Fruit fly (Drosophila melanogaster): ENCODE data around the gene CG12661.
A peak's percentile ranks its signal among the peaks of the same experiment; 100 is the strongest.

The CG12661 gene

DNA sequence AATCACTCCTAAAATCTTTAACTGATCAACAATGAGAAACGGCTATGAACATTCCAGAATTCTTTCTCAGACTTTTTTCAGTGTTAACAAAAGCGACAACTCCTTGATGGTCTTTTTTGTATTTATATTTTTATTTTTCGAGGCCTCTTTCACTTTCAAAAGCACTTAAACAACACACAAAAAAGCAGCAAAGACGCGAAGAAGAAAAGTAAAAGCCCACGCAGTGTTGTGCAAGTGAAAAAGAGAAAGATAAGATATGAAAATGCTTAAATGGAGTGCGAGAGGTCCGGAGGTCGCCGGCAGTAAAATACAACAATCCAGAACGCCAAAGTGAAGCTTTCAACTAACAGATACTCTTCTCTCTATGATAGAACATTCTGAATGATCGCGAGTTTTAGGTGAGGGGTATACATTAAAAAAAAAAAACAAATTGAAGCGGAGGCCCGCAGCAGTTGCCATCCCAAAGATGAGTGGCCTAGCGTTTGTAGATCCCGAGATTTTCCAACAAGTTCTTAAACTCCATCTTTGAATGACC, 30.0 kb downstream of the CG12661 start:
- TF ChIP-seq Snoo (tag; optimal IDR thresholded peaks at IDR 0.05) (peak; percentile 13), CG12605 (GFP tag; IDR thresholded peaks at IDR 0.05) (no peak), CG14655 (GFP tag; optimal IDR thresholded peaks at IDR 0.05) (no peak), CG4496 (GFP tag; IDR thresholded peaks at IDR 0.05) (0 out of 3 replicates have a peak, but pooled peaks have one; percentile 35), fd96Ca (GFP tag; IDR thresholded peaks at IDR 0.05) (no peak)

DNA sequence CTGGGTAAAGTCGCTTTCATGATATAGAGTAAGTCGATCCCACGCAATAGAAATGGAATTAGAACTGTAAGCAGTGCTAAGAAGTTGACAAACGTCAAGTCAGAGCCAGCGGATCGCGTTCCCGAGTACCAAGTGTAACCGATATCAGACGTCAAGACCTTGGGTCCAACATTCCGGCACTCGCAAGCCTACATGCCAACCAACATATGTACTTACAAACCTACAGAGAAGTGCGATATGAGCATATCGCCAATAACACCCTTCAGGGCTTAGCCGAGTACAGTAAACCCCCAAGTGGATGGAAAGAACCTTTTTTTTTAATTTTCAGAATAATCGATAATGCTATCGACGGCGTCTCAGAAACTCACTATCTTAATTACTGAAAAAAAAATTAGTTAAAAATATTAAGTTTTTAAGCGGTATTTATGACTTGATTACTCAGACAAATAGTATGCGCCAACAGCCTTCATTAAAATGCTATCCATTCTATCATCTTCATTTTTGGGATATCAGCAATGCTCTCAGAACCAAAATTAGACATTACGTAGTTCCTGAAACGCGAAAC, 31.0 kb downstream of the CG12661 start:
- TF ChIP-seq CG32121 (GFP tag; IDR thresholded peaks at IDR 0.05) (no peak), CG12605 (GFP tag; IDR thresholded peaks at IDR 0.05) (no peak), Pif1A (GFP tag; optimal IDR thresholded peaks at IDR 0.05) (peak; percentile 2), CG34367 (tag; optimal IDR thresholded peaks at IDR 0.05) (no peak), CG10348 (GFP tag; IDR thresholded peaks at IDR 0.05) (no peak), fd96Ca (GFP tag; IDR thresholded peaks at IDR 0.05) (0 out of 3 replicates have a peak, but pooled peaks have one; percentile 7), D1 (tag; optimal IDR thresholded peaks at IDR 0.05) (no peak), Snoo (tag; optimal IDR thresholded peaks at IDR 0.05) (no peak), CG8159 (tag; optimal IDR thresholded peaks at IDR 0.05) (peak; percentile 17), CG15710 (tag; optimal IDR thresholded peaks at IDR 0.05) (peak; percentile 19), Ets98B (GFP tag; IDR thresholded peaks at IDR 0.05) (0 out of 2 replicates have a peak, but pooled peaks have one; percentile 13), CG9948 (tag; optimal IDR thresholded peaks at IDR 0.05) (peak; percentile 5), gl (tag; optimal IDR thresholded peaks at IDR 0.05) (no peak), CG14655 (GFP tag; optimal IDR thresholded peaks at IDR 0.05) (no peak), rn (GFP tag; IDR thresholded peaks at IDR 0.05) (no peak)

DNA sequence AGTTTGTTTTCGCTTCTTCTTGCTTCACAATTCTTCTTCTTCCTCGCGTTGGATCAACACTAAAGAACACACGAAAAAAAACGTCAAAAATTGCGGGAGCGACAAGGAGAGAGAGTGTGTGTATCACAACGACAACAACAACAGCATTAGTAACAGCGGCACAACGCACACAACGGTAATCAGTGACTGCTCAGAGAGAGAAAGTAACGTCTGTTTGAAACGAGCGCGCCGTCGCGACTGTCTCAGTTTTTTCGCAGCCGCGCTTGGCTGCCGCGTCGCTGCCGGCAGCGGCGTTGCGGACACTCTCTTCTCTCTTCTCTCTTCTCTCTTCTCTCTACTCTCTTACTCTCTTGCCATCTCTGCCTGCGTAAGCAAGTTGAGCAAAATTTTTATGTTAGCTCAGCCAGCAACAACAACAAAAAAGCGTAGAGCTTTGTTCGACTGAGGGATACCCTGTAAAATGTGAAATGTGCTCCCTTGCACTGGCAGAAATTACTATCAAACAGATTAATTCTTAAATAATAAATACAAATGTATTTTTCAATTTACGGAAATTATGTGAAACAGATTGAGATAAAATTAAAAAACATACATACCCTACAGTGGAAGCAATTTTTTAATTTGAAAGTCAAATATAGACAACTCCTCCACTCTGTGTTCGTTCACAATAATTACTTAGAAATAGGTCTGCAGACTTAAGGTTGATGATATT, 31.8 kb downstream of the CG12661 start:
- TF ChIP-seq gl (tag; optimal IDR thresholded peaks at IDR 0.05) = no peak
- peak; percentile 45 for TF ChIP-seq CG17806 (tag; optimal IDR thresholded peaks at IDR 0.05)
- TF ChIP-seq CG10348 (GFP tag; IDR thresholded peaks at IDR 0.05) = no peak
- TF ChIP-seq CG34367 (tag; optimal IDR thresholded peaks at IDR 0.05) = peak; percentile 36
- no peak for TF ChIP-seq rn (GFP tag; IDR thresholded peaks at IDR 0.05)
- peak; percentile 59 for TF ChIP-seq CG8159 (tag; optimal IDR thresholded peaks at IDR 0.05)
- peak; percentile 15 for TF ChIP-seq D1 (tag; optimal IDR thresholded peaks at IDR 0.05)
- TF ChIP-seq CG12605 (GFP tag; IDR thresholded peaks at IDR 0.05) = peak; percentile 52
- no peak for TF ChIP-seq EcR (GFP tag; optimal IDR thresholded peaks at IDR 0.05)
- peak; percentile 6 for TF ChIP-seq CG13204 (GFP tag; optimal IDR thresholded peaks at IDR 0.05)
- TF ChIP-seq CG9948 (tag; optimal IDR thresholded peaks at IDR 0.05) = peak; percentile 21
- TF ChIP-seq Pif1A (GFP tag; optimal IDR thresholded peaks at IDR 0.05) = peak; percentile 41
- peak; percentile 60 for TF ChIP-seq Ets98B (GFP tag; IDR thresholded peaks at IDR 0.05)
- TF ChIP-seq CG15710 (tag; optimal IDR thresholded peaks at IDR 0.05) = peak; percentile 39
- peak; percentile 49; the same call in 1 of the 3 replicates for TF ChIP-seq fd96Ca (GFP tag; IDR thresholded peaks at IDR 0.05)
- peak; percentile 73; the same call in 2 of the 3 replicates for TF ChIP-seq CG4496 (GFP tag; IDR thresholded peaks at IDR 0.05)
- TF ChIP-seq CG14655 (GFP tag; optimal IDR thresholded peaks at IDR 0.05) = peak; percentile 62
- TF ChIP-seq CG32121 (GFP tag; IDR thresholded peaks at IDR 0.05) = peak; percentile 69; the same call in 1 of the 2 replicates
- peak; percentile 59 for TF ChIP-seq Snoo (tag; optimal IDR thresholded peaks at IDR 0.05)
- peak; percentile 71 for TF ChIP-seq Pif1B (GFP tag; optimal IDR thresholded peaks at IDR 0.05)
- peak; percentile 36 for TF ChIP-seq CG8301 (tag; optimal IDR thresholded peaks at IDR 0.05)

DNA sequence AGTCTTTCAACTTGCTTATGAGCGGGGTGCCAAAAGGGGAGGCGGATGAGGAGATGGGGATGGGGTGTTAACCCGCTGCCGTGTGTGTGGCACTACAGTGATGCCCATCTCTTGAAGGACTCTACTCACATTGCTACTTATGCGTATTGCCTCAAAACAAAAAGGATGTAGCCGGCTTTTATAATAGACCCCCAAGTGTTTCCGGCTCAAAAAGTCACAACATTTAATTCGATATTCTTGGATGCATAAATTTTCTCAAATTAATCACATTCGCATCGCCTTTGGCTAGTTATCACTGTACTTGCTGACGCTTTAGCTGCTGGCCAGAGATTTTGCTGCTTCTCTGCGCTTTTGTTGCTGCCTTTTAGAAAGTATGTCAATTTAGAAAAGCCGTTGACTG, 32.5 kb downstream of the CG12661 start:
- TF ChIP-seq CG15710 (tag; optimal IDR thresholded peaks at IDR 0.05) (peak; percentile 34), fd96Ca (GFP tag; IDR thresholded peaks at IDR 0.05) (peak; percentile 85), rn (GFP tag; IDR thresholded peaks at IDR 0.05) (no peak), CG8159 (tag; optimal IDR thresholded peaks at IDR 0.05) (peak; percentile 24), gl (tag; optimal IDR thresholded peaks at IDR 0.05) (no peak), CG32121 (GFP tag; IDR thresholded peaks at IDR 0.05) (peak; percentile 81), CG14655 (GFP tag; optimal IDR thresholded peaks at IDR 0.05) (peak; percentile 65), CG8301 (tag; optimal IDR thresholded peaks at IDR 0.05) (peak; percentile 70), CG9948 (tag; optimal IDR thresholded peaks at IDR 0.05) (peak; percentile 4), CG4496 (GFP tag; IDR thresholded peaks at IDR 0.05) (peak; percentile 78; the same call in 2 of the 3 replicates), Snoo (tag; optimal IDR thresholded peaks at IDR 0.05) (no peak), CG13204 (GFP tag; optimal IDR thresholded peaks at IDR 0.05) (no peak), D1 (tag; optimal IDR thresholded peaks at IDR 0.05) (no peak), Pif1B (GFP tag; optimal IDR thresholded peaks at IDR 0.05) (peak; percentile 20), CG10348 (GFP tag; IDR thresholded peaks at IDR 0.05) (no peak), CG12605 (GFP tag; IDR thresholded peaks at IDR 0.05) (0 out of 2 replicates have a peak, but pooled peaks have one; percentile 15), Pif1A (GFP tag; optimal IDR thresholded peaks at IDR 0.05) (peak; percentile 55), CG17806 (tag; optimal IDR thresholded peaks at IDR 0.05) (peak; percentile 13), EcR (GFP tag; optimal IDR thresholded peaks at IDR 0.05) (no peak), CG34367 (tag; optimal IDR thresholded peaks at IDR 0.05) (no peak), Ets98B (GFP tag; IDR thresholded peaks at IDR 0.05) (peak; percentile 76)

DNA sequence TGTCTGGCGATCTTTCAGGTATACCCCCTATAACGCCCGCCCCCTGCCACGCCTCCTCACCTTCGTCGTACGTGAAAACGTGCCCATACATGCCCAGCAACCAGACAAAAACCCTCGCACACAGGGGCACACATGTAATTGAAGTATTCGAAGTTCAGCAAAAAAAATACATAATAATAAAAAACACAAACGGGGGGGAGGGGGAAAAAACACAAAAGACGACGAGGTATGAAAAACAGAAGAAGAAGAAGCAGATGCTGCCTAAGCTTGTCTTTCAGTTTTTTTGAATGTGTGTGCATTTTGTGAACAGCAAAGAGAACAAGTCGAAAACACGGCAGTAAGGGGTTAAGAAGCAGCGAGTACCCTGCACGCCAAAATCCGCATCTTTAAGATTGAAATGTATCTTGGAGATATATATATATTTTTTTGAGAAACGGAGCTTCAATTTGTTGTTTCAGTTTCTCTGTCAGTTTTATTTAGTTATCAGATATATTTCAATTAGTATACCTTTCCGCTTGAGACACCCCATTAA, 34.6 kb downstream of the CG12661 start:
- TF ChIP-seq CG17806 (tag; optimal IDR thresholded peaks at IDR 0.05) = no peak
- peak; percentile 15; the same call in 1 of the 3 replicates for TF ChIP-seq fd96Ca (GFP tag; IDR thresholded peaks at IDR 0.05)
- peak; percentile 13 for TF ChIP-seq EcR (GFP tag; optimal IDR thresholded peaks at IDR 0.05)
- TF ChIP-seq CG12605 (GFP tag; IDR thresholded peaks at IDR 0.05) = no peak
- no peak for TF ChIP-seq Pif1B (GFP tag; optimal IDR thresholded peaks at IDR 0.05)
